Fruit fly (Drosophila melanogaster) whole organism, embryonic: ENCODE data around the gene CG4404.

Experiments
- CG4282 ChIP-seq: fragments of 200-800 bp; sonication (Bioruptor generic); optimal IDR thresholded peaks from 2 replicates; lab custom pipeline; 2016; ENCODE audit warnings: missing biosample characterization, missing genetic modification characterization
- amos ChIP-seq: fragments of 200-800 bp; sonication (Bioruptor generic); IDR thresholded peaks from 2 replicates; pipeline ENCODE4 v1.3.6; 2022; ENCODE audit warnings: missing biosample characterization, missing genetic modification characterization; ENCODE audit not compliant: partially characterized antibody
- ttk ChIP-seq: fragments of 200-800 bp; sonication (Bioruptor generic); IDR thresholded peaks from 2 replicates; pipeline ENCODE4 v2.1.2; 2022; ENCODE audit warnings: missing biosample characterization, missing genetic modification characterization
- zen ChIP-seq: fragments of 200-800 bp; sonication (Bioruptor generic); optimal IDR thresholded peaks from 3 replicates; lab custom pipeline; 2018; ENCODE audit warnings: missing biosample characterization, mild to moderate bottlenecking, missing genetic modification characterization, moderate library complexity

DNA sequence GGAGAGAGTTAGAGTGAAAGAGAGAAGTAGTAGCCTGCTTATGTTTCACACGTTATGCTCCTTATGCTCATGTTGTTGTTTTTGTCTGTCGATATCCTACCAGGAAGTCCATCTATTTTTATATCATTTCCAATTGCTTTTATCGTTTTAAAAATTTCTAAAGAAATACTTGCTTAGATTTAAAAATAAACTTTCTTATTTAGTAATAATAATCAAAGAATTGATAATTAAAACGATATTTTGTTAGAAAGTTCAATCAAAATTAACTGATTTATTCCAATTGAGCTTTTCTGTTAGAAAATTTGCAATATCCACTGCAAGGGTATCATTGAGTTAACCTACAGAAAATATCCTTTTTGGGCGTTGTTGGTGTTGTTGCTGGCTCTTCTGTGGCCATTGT is 36.0 kb downstream of the CG4404 start:
- no peak for TF ChIP-seq zen (tag; lab: Kevin White, UChicago)
- TF ChIP-seq CG4282 (GFP tag; lab: Kevin White, UChicago) = no peak
- no peak for TF ChIP-seq amos (GFP tag; lab: Robert Waterston, UW)
- no peak for TF ChIP-seq ttk
